Fruit fly (Drosophila melanogaster): ENCODE results near the gene FRG1.

FRG1 gene

DNA sequence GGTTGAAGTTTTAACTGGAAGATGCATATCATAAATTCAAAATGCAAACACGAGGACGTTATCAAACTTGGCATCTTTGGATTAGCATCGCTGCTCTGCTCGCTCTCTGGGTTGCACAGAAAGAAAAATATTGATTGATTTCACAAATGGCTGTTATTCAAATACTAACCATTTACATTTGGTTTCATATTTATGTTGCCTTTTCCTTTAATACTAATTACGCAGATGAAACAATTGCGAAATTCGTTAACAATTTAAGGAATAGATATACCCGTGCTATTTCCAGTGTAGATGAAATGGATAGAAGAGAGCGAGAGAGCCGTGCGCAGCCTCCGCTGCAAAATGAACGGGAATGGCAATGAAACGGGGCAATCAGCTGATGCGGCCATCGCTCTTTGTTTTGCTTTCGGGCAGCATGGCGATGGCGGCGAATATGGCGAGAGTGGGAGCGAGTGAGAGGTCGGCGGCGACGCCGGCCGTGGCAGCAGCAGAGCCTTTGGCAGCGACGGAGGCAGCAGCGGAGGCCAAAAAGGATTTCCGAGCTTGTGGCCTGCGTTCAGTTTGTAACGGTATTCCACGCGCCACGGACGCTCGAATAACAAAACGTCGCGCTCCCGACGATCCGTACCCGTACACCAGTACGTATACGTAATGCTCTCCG, 49.1 kb downstream of the FRG1 start, which contains the start of gene rdgC:
TSS of gene rdgC (plus strand) at position 568 of the 661 bp plus-strand sequence.
- TF ChIP-seq CG13204 (GFP tag; optimal IDR thresholded peaks at IDR 0.05) (peak; percentile 12), gl (tag; optimal IDR thresholded peaks at IDR 0.05) (peak; percentile 78), Pif1B (GFP tag; optimal IDR thresholded peaks at IDR 0.05) (peak; percentile 79), Snoo (tag; optimal IDR thresholded peaks at IDR 0.05) (peak; percentile 83), EcR (GFP tag; optimal IDR thresholded peaks at IDR 0.05) (no peak), CG12605 (GFP tag; IDR thresholded peaks at IDR 0.05) (peak; percentile 94), CG15710 (tag; optimal IDR thresholded peaks at IDR 0.05) (peak; percentile 89), fd96Ca (GFP tag; IDR thresholded peaks at IDR 0.05) (peak; percentile 93), CG8301 (tag; optimal IDR thresholded peaks at IDR 0.05) (peak; percentile 92), Pif1A (GFP tag; optimal IDR thresholded peaks at IDR 0.05) (peak; percentile 92), CG4496 (GFP tag; IDR thresholded peaks at IDR 0.05) (peak; percentile 98), Ets98B (GFP tag; IDR thresholded peaks at IDR 0.05) (peak; percentile 97), CG32121 (GFP tag; IDR thresholded peaks at IDR 0.05) (peak; percentile 96), CG10348 (GFP tag; IDR thresholded peaks at IDR 0.05) (peak; percentile 69), CG34367 (tag; optimal IDR thresholded peaks at IDR 0.05) (peak; percentile 89), CG8159 (tag; optimal IDR thresholded peaks at IDR 0.05) (peak; percentile 93), CG17806 (tag; optimal IDR thresholded peaks at IDR 0.05) (peak; percentile 91), CG14655 (GFP tag; optimal IDR thresholded peaks at IDR 0.05) (peak; percentile 89), CG9948 (tag; optimal IDR thresholded peaks at IDR 0.05) (peak; percentile 87), D1 (tag; optimal IDR thresholded peaks at IDR 0.05) (peak; percentile 64), rn (GFP tag; IDR thresholded peaks at IDR 0.05) (peak; percentile 86)
